Fruit fly (Drosophila melanogaster) whole organism, embryonic: ENCODE data around the gene CG32066.

ENCODE experiments used
- B-H2 ChIP-seq: fragments of 200-800 bp; sonication (Bioruptor generic); optimal IDR thresholded peaks from 2 replicates; lab custom pipeline; 2018; ENCODE audit warnings: missing biosample characterization, mild to moderate bottlenecking, missing genetic modification characterization
- Bdp1 ChIP-seq: fragments of 200-800 bp; sonication (Bioruptor generic); optimal IDR thresholded peaks from 3 replicates; lab custom pipeline; 2016; ENCODE audit warnings: missing biosample characterization, missing genetic modification characterization
- CG10321 ChIP-seq: fragments of 200-800 bp; sonication (Bioruptor generic); IDR thresholded peaks from 2 replicates; pipeline ENCODE4 v1.3.6; 2022; ENCODE audit warnings: missing biosample characterization, missing genetic modification characterization
- CG10654 ChIP-seq: fragments of 200-800 bp; sonication (Bioruptor generic); optimal IDR thresholded peaks from 2 replicates; lab custom pipeline; 2016; ENCODE audit warnings: missing biosample characterization, missing genetic modification characterization
- CG12104 ChIP-seq: fragments of 200-800 bp; sonication (Bioruptor generic); optimal IDR thresholded peaks from 3 replicates; lab custom pipeline; 2016; ENCODE audit warnings: missing biosample characterization, missing genetic modification characterization
- CG12942 ChIP-seq: fragments of 200-800 bp; sonication (Bioruptor generic); optimal IDR thresholded peaks from 3 replicates; lab custom pipeline; 2016; ENCODE audit warnings: missing biosample characterization, missing genetic modification characterization
- CG14667 ChIP-seq: fragments of 200-800 bp; sonication (Bioruptor generic); IDR thresholded peaks from 2 replicates; pipeline ENCODE4 v1.3.6; 2022; ENCODE audit warnings: missing biosample characterization, missing genetic modification characterization
- CG1602 ChIP-seq: fragments of 200-800 bp; sonication (Bioruptor generic); optimal IDR thresholded peaks from 3 replicates; lab custom pipeline; 2016; ENCODE audit warnings: missing biosample characterization, missing genetic modification characterization
- CG1603 ChIP-seq: fragments of 200-800 bp; sonication (Bioruptor generic); optimal IDR thresholded peaks from 2 replicates; lab custom pipeline; 2019; ENCODE audit warnings: missing biosample characterization, mild to moderate bottlenecking, missing genetic modification characterization, moderate library complexity
- CG16863 ChIP-seq: fragments of 200-800 bp; sonication (Bioruptor generic); optimal IDR thresholded peaks from 3 replicates; lab custom pipeline; 2016; ENCODE audit warnings: missing biosample characterization, missing genetic modification characterization
- CG17186 ChIP-seq: fragments of 200-800 bp; sonication (Bioruptor generic); optimal IDR thresholded peaks from 3 replicates; lab custom pipeline; 2017; ENCODE audit warnings: missing biosample characterization, missing genetic modification reagents, missing genetic modification characterization
- CG2889 ChIP-seq: fragments of 200-800 bp; sonication (Bioruptor generic); IDR thresholded peaks from 3 replicates; pipeline ENCODE4 v1.3.6; 2022; ENCODE audit warnings: missing biosample characterization, missing genetic modification characterization
- CG32767 ChIP-seq: fragments of 200-800 bp; sonication (Bioruptor generic); IDR thresholded peaks from 2 replicates; pipeline ENCODE4 v1.3.6; 2022; ENCODE audit warnings: missing biosample characterization, missing genetic modification characterization
- CG34376 ChIP-seq: fragments of 200-800 bp; sonication (Bioruptor generic); optimal IDR thresholded peaks from 2 replicates; lab custom pipeline; 2018; ENCODE audit warnings: missing biosample characterization, mild to moderate bottlenecking, missing genetic modification characterization
- CG3847 ChIP-seq: fragments of 200-800 bp; sonication (Bioruptor generic); IDR thresholded peaks from 2 replicates; pipeline ENCODE4 v1.3.6; 2022; ENCODE audit warnings: missing biosample characterization, missing genetic modification characterization
- CG4404 ChIP-seq: fragments of 200-800 bp; sonication (Bioruptor generic); IDR thresholded peaks from 2 replicates; pipeline ENCODE4 v1.3.6; 2022; ENCODE audit warnings: missing biosample characterization, missing genetic modification characterization
- CG4424 ChIP-seq: fragments of 200-800 bp; sonication (Bioruptor generic); optimal IDR thresholded peaks from 3 replicates; lab custom pipeline; 2016; ENCODE audit warnings: missing biosample characterization, missing genetic modification characterization
- CG6654 ChIP-seq: fragments of 200-800 bp; sonication (Bioruptor generic); optimal IDR thresholded peaks from 2 replicates; lab custom pipeline; 2017; ENCODE audit warnings: missing biosample characterization, mild to moderate bottlenecking, missing genetic modification characterization
- CG7556 ChIP-seq: fragments of 200-800 bp; sonication (Bioruptor generic); optimal IDR thresholded peaks from 2 replicates; lab custom pipeline; 2017; ENCODE audit warnings: missing biosample characterization, mild to moderate bottlenecking, missing genetic modification characterization
- CG7987 ChIP-seq: fragments of 200-800 bp; sonication (Bioruptor generic); optimal IDR thresholded peaks from 2 replicates; lab custom pipeline; 2018; ENCODE audit warnings: missing biosample characterization, mild to moderate bottlenecking, missing genetic modification characterization, moderate library complexity
- CG8765 ChIP-seq: fragments of 200-800 bp; sonication (Bioruptor generic); IDR thresholded peaks from 2 replicates; pipeline ENCODE4 v1.3.6; 2022; ENCODE audit warnings: missing biosample characterization, missing genetic modification characterization
- CG9932 ChIP-seq: fragments of 200-800 bp; sonication (Bioruptor generic); IDR thresholded peaks from 2 replicates; pipeline ENCODE4 v1.3.6; 2022; ENCODE audit warnings: missing biosample characterization, missing genetic modification characterization
- CHES-1-like ChIP-seq: fragments of 200-800 bp; sonication (Bioruptor generic); optimal IDR thresholded peaks from 2 replicates; lab custom pipeline; 2016; ENCODE audit warnings: missing biosample characterization, missing genetic modification characterization
- E2f2 ChIP-seq: fragments of 200-800 bp; sonication (Bioruptor generic); IDR thresholded peaks from 2 replicates; pipeline ENCODE4 v1.3.6; 2022; ENCODE audit warnings: missing biosample characterization, missing genetic modification characterization
- HmgD ChIP-seq: fragments of 200-800 bp; sonication (Bioruptor generic); optimal IDR thresholded peaks from 3 replicates; lab custom pipeline; 2016; ENCODE audit warnings: missing biosample characterization, missing genetic modification characterization
- Hmx ChIP-seq: fragments of 200-800 bp; sonication (Bioruptor generic); optimal IDR thresholded peaks from 2 replicates; lab custom pipeline; 2016; ENCODE audit warnings: missing biosample characterization, missing genetic modification characterization
- PHDP ChIP-seq: fragments of 200-800 bp; sonication (Bioruptor generic); optimal IDR thresholded peaks from 3 replicates; lab custom pipeline; 2018; ENCODE audit warnings: missing biosample characterization, mild to moderate bottlenecking, missing genetic modification characterization, moderate library complexity
- Pdp1 ChIP-seq, 2 experiments: fragments of 200-800 bp; sonication (Bioruptor generic); optimal IDR thresholded peaks; 3 replicates each; lab custom pipeline; 2016; ENCODE audit warnings: missing biosample characterization in 2 of 2, missing genetic modification characterization in 2 of 2, mild to moderate bottlenecking in 1 of 2, moderate library complexity in 1 of 2
- Ptx1 ChIP-seq: fragments of 200-800 bp; sonication (Bioruptor generic); IDR thresholded peaks from 2 replicates; pipeline ENCODE4 v1.3.6; 2022; ENCODE audit warnings: missing biosample characterization, missing genetic modification characterization
- Ravus ChIP-seq: fragments of 200-800 bp; sonication (Bioruptor generic); IDR thresholded peaks from 2 replicates; pipeline ENCODE4 v1.3.6; 2022; ENCODE audit warnings: missing biosample characterization, missing genetic modification characterization
- Side ChIP-seq: fragments of 200-800 bp; sonication (Bioruptor generic); optimal IDR thresholded peaks from 2 replicates; lab custom pipeline; 2016; ENCODE audit warnings: missing biosample characterization, missing genetic modification characterization
- aop ChIP-seq: fragments of 200-800 bp; sonication (Bioruptor generic); IDR thresholded peaks from 2 replicates; pipeline ENCODE4 v1.3.6; 2022; ENCODE audit warnings: missing biosample characterization, missing genetic modification characterization
- corto ChIP-seq: fragments of 200-800 bp; sonication (Bioruptor generic); optimal IDR thresholded peaks from 2 replicates; lab custom pipeline; 2016; ENCODE audit warnings: missing biosample characterization, mild to moderate bottlenecking, missing genetic modification characterization, moderate library complexity
- croc ChIP-seq: fragments of 200-800 bp; sonication (Bioruptor generic); conservative IDR thresholded peaks from 3 replicates; pipeline ENCODE4 v1.3.6; 2022; ENCODE audit warnings: missing biosample characterization, missing genetic modification characterization
- dysf ChIP-seq: fragments of 200-800 bp; sonication (Bioruptor generic); IDR thresholded peaks from 3 replicates; pipeline ENCODE4 v1.3.6; 2022; ENCODE audit warnings: missing biosample characterization, missing genetic modification characterization
- h ChIP-seq: fragments of >200 bp; optimal IDR thresholded peaks from 2 replicates; lab custom pipeline; 2017
- ind ChIP-seq: fragments of 200-800 bp; sonication (Bioruptor generic); optimal IDR thresholded peaks from 3 replicates; lab custom pipeline; 2016; ENCODE audit warnings: missing biosample characterization, missing genetic modification characterization
- insv ChIP-seq, 2 experiments: fragments of 200-800 bp; sonication (Bioruptor generic); optimal IDR thresholded peaks; 3 replicates each; lab custom pipeline; 2016 to 2018; ENCODE audit warnings: missing biosample characterization in 2 of 2, missing genetic modification characterization in 2 of 2
- lab ChIP-seq: fragments of 200-800 bp; sonication (Bioruptor generic); optimal IDR thresholded peaks from 3 replicates; lab custom pipeline; 2017; ENCODE audit warnings: missing biosample characterization, missing genetic modification characterization, mild to moderate bottlenecking, moderate library complexity, missing genetic modification reagents
- luna ChIP-seq: fragments of 200-800 bp; sonication (Bioruptor generic); optimal IDR thresholded peaks from 2 replicates; lab custom pipeline; 2016; ENCODE audit warnings: missing biosample characterization, missing genetic modification characterization
- mirr ChIP-seq: fragments of 200-800 bp; sonication (Bioruptor generic); optimal IDR thresholded peaks from 3 replicates; lab custom pipeline; 2018; ENCODE audit warnings: missing biosample characterization, mild to moderate bottlenecking, missing genetic modification characterization
- pb ChIP-seq: fragments of 200-800 bp; sonication (Bioruptor generic); optimal IDR thresholded peaks from 3 replicates; lab custom pipeline; 2016; ENCODE audit warnings: missing biosample characterization, missing genetic modification characterization
- ro ChIP-seq: fragments of 200-800 bp; sonication (Bioruptor generic); IDR thresholded peaks from 2 replicates; pipeline ENCODE4 v1.3.6; 2022; ENCODE audit warnings: missing biosample characterization, missing genetic modification characterization
- row ChIP-seq: fragments of 200-800 bp; sonication (Bioruptor generic); IDR thresholded peaks from 3 replicates; pipeline ENCODE4 v1.3.6; 2022; ENCODE audit warnings: missing biosample characterization, missing genetic modification characterization
- seq ChIP-seq: fragments of 200-800 bp; sonication (Bioruptor generic); IDR thresholded peaks from 2 replicates; pipeline ENCODE4 v1.3.6; 2022; ENCODE audit warnings: missing biosample characterization, missing genetic modification characterization
- sim ChIP-seq: fragments of 200-800 bp; sonication (Bioruptor generic); IDR thresholded peaks from 2 replicates; pipeline ENCODE4 v1.3.6; 2022; ENCODE audit warnings: missing biosample characterization, missing genetic modification characterization
- tll ChIP-seq, 2 experiments: fragments of 200-800 bp in 1 of 2; fragments of >200 bp in 1 of 2; sonication (Bioruptor generic) in 1 of 2; optimal IDR thresholded peaks; 2 replicates each; lab custom pipeline; 2017 to 2019; ENCODE audit warnings: missing biosample characterization in 2 of 2, missing genetic modification characterization in 2 of 2, mild to moderate bottlenecking in 1 of 2, moderate library complexity in 1 of 2
- tna ChIP-seq: fragments of 200-800 bp; sonication (Bioruptor generic); IDR thresholded peaks from 2 replicates; pipeline ENCODE4 v1.3.6; 2022; ENCODE audit warnings: missing biosample characterization, missing genetic modification characterization; ENCODE audit not compliant: partially characterized antibody
- twi ChIP-seq: fragments of 200-800 bp; optimal IDR thresholded peaks from 2 replicates; lab custom pipeline; 2019; ENCODE audit warnings: missing biosample characterization, mild to moderate bottlenecking, missing genetic modification characterization, moderate library complexity
- unc-4 ChIP-seq: fragments of 200-800 bp; sonication (Bioruptor generic); IDR thresholded peaks from 2 replicates; pipeline ENCODE4 v1.3.6; 2022; ENCODE audit warnings: missing biosample characterization, missing genetic modification characterization; ENCODE audit not compliant: partially characterized antibody
- wor ChIP-seq: fragments of 200-800 bp; sonication (Bioruptor generic); IDR thresholded peaks from 2 replicates; pipeline ENCODE4 v1.3.6; 2022; ENCODE audit warnings: missing biosample characterization, missing genetic modification characterization

The CG32066 gene

dm6 chr3L:10682725-10683367 is 22.0 kb upstream of the CG32066 start (continued):
- TF ChIP-seq CG12942 (GFP tag; lab: Kevin White, UChicago) (peak; percentile 97), wor (GFP tag; lab: Robert Waterston, UW) (peak; percentile 96), Ptx1 (GFP tag; lab: Robert Waterston, UW) (peak; percentile 99), seq (GFP tag; lab: Robert Waterston, UW) (peak; percentile 99), insv (GFP tag; optimal IDR thresholded peaks at IDR 0.05; lab: Kevin White, UChicago) (peak in 1 of 2 experiments; percentile 81), unc-4 (no peak), croc (GFP tag; lab: Robert Waterston, UW) (peak; percentile 97), E2f2 (GFP tag; lab: Robert Waterston, UW) (peak; percentile 87), CG10654 (GFP tag; lab: Kevin White, UChicago) (peak; percentile 96), twi (tag; lab: Kevin White, UChicago) (peak; percentile 95), CG1603 (tag; lab: Kevin White, UChicago) (peak; percentile 55), CG9932 (GFP tag; lab: Robert Waterston, UW) (peak; percentile 95), CG14667 (peak; percentile 94), PHDP (tag; lab: Kevin White, UChicago) (peak; percentile 98), Side (peak; percentile 58), ro (GFP tag; lab: Robert Waterston, UW) (peak; percentile 92), h (no peak), CG8765 (peak; percentile 84), B-H2 (GFP tag; lab: Kevin White, UChicago) (peak; percentile 95), dysf (peak; percentile 99), tll (GFP tag; optimal IDR thresholded peaks at IDR 0.05; lab: Kevin White, UChicago) (peak in 1 of 2 experiments; percentile 17), CG32767 (GFP tag; lab: Robert Waterston, UW) (peak; percentile 98), CG10321 (GFP tag; lab: Robert Waterston, UW) (peak; percentile 79), lab (peak; percentile 99), Ravus (GFP tag; lab: Robert Waterston, UW) (peak; percentile 90), CG6654 (GFP tag; lab: Kevin White, UChicago) (peak; percentile 91), pb (GFP tag; lab: Kevin White, UChicago) (peak; percentile 66), CG2889 (GFP tag; lab: Robert Waterston, UW) (peak; percentile 92), sim (GFP tag; lab: Robert Waterston, UW) (peak; percentile 86), Hmx (GFP tag; lab: Kevin White, UChicago) (peak; percentile 81), Pdp1 (GFP tag; optimal IDR thresholded peaks at IDR 0.05; lab: Kevin White, UChicago) (peak; percentile 69 to 86), corto (GFP tag; lab: Kevin White, UChicago) (peak; percentile 79), CG4424 (GFP tag; lab: Kevin White, UChicago) (peak; percentile 99), CG4404 (GFP tag; lab: Robert Waterston, UW) (peak; percentile 94), CG3847 (GFP tag; lab: Robert Waterston, UW) (peak; percentile 98), CG1602 (GFP tag; lab: Kevin White, UChicago) (peak; percentile 97), CG7556 (GFP tag; lab: Kevin White, UChicago) (peak; percentile 100), HmgD (GFP tag; lab: Kevin White, UChicago) (peak; percentile 50), CG34376 (GFP tag; lab: Kevin White, UChicago) (peak; percentile 98), aop (GFP tag; lab: Robert Waterston, UW) (peak; percentile 56; the same call in 1 of the 2 replicates), CG12104 (GFP tag; lab: Kevin White, UChicago) (peak; percentile 99), mirr (GFP tag; lab: Kevin White, UChicago) (peak; percentile 87), CHES-1-like (peak; percentile 72), row (peak; percentile 99), tna (GFP tag; lab: Robert Waterston, UW) (no peak), CG7987 (GFP tag; lab: Kevin White, UChicago) (peak; percentile 79), CG17186 (GFP tag; lab: Kevin White, UChicago) (peak; percentile 85), CG16863 (GFP tag; lab: Kevin White, UChicago) (peak; percentile 84), Bdp1 (GFP tag; lab: Kevin White, UChicago) (peak; percentile 81), ind (peak; percentile 98), luna (GFP tag; lab: Kevin White, UChicago) (no peak)
